Fruit fly (Drosophila melanogaster) whole organism, embryonic: ENCODE results near the gene UQCR-C1.

ENCODE experiments used
- CG15601 ChIP-seq: fragments of 200-800 bp; sonication (Bioruptor generic); optimal IDR thresholded peaks from 3 replicates; lab custom pipeline; 2019; ENCODE audit warnings: missing biosample characterization, mild to moderate bottlenecking, missing genetic modification characterization, moderate library complexity
- CG18262 ChIP-seq: fragments of 200-800 bp; optimal IDR thresholded peaks from 3 replicates; lab custom pipeline; 2019; ENCODE audit warnings: missing biosample characterization, mild to moderate bottlenecking, missing genetic modification characterization, moderate library complexity
- CG9817 ChIP-seq: fragments of 200-800 bp; sonication (Bioruptor generic); optimal IDR thresholded peaks from 2 replicates; lab custom pipeline; 2018; ENCODE audit warnings: missing biosample characterization, mild to moderate bottlenecking, missing genetic modification characterization, moderate library complexity
- GATAe ChIP-seq: fragments of 200-800 bp; sonication (Bioruptor generic); conservative IDR thresholded peaks from 2 replicates; pipeline ENCODE4 v1.3.6; 2022; ENCODE audit warnings: missing biosample characterization, missing genetic modification characterization
- Med ChIP-seq: fragments of 200-800 bp; sonication (Bioruptor generic); peaks from one replicate; lab custom pipeline; 2016; ENCODE audit warnings: missing biosample characterization, missing genetic modification characterization, mild to moderate bottlenecking, inconsistent platforms, moderate library complexity

Gene UQCR-C1

DNA sequence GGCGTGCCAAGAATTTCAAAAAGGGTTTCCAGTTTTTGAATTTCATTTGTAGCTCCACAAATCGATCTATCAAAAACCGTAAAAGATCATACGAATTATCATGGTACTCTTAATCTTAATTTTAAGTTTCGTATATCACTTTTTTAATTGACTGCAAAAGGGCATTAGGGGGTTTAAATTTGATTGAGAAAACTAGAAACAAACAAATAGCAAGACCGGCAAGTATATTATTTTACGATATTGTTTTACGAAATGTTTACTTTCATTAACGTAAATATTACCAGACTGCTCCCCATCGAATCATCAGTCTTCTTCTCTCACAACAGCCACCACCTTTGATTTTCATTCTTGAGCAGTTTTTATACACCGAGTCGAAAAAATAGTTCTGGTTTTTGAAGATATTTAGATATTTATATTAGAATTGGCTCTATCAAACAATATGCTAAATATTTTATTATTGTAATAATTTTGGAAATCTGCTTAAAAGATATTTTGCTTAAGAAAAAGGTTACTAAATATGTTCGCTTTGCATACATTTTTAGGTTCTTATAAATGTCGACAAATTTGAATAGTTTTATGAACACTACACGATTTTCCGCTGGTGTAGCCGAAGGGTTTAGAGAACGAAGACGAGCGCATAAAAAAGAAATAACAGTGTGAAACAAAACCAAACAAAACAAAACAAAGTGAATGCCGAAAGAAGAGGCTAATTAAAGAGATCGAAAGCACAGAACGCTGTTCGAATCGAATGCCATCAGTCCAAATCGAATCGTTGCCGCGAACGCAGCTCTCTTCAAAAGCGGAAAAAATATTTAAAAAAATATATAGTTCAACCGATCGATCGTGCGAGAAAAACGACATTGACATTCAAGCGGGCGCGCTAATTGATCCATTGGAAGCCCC, 28.1 kb downstream of the UQCR-C1 start, which contains the start of gene Sdr (continued):
- TF ChIP-seq CG15601 (tag; lab: Kevin White, UChicago) (no peak), GATAe (GFP tag; lab: Robert Waterston, UW) (no peak), Med (no peak), CG9817 (tag; lab: Kevin White, UChicago) (peak; percentile 18), CG18262 (tag; lab: Kevin White, UChicago) (no peak)
